Fruit fly (Drosophila melanogaster) whole organism, wandering third instar larva: ENCODE measurements around the gene CG16853.

ENCODE experiments used
- Abd-B ChIP-seq: fragments of >200 bp; optimal IDR thresholded peaks from 2 replicates; lab custom pipeline; 2017; ENCODE audit warnings: missing biosample characterization, missing genetic modification characterization
- CG32264 ChIP-seq: fragments of 200-800 bp; sonication (Bioruptor generic); optimal IDR thresholded peaks from 2 replicates; lab custom pipeline; 2016; ENCODE audit warnings: missing biosample characterization, missing genetic modification characterization
- CG9705 ChIP-seq: fragments of 200-800 bp; sonication (Bioruptor generic); optimal IDR thresholded peaks from 2 replicates; lab custom pipeline; 2018; ENCODE audit warnings: missing biosample characterization, mild to moderate bottlenecking, missing genetic modification characterization
- CrebA ChIP-seq: fragments of 200-800 bp; sonication (Bioruptor generic); optimal IDR thresholded peaks from 2 replicates; lab custom pipeline; 2016; ENCODE audit warnings: missing biosample characterization, mild to moderate bottlenecking, missing genetic modification characterization, borderline replicate concordance
- Dfd ChIP-seq: fragments of >200 bp; optimal IDR thresholded peaks from 2 replicates; lab custom pipeline; 2017; ENCODE audit warnings: missing biosample characterization, missing genetic modification characterization
- Dif ChIP-seq: fragments of 200-275, 200-300 bp; sonication (Bioruptor generic); optimal IDR thresholded peaks from 2 replicates; lab custom pipeline; 2018; ENCODE audit warnings: missing biosample characterization, missing genetic modification characterization; ENCODE audit not compliant: partially characterized antibody
- GATAd ChIP-seq: sonication (Bioruptor generic); optimal IDR thresholded peaks from 2 replicates; lab custom pipeline; 2016; ENCODE audit warnings: missing biosample characterization, missing genetic modification characterization
- HLH106 ChIP-seq: fragments of 200-800 bp; optimal IDR thresholded peaks from 3 replicates; lab custom pipeline; 2019; ENCODE audit warnings: missing biosample characterization, mild to moderate bottlenecking, missing genetic modification characterization, moderate library complexity
- Hnf4 ChIP-seq: fragments of 200-800 bp; sonication (Bioruptor generic); optimal IDR thresholded peaks from 2 replicates; lab custom pipeline; 2016; ENCODE audit warnings: missing biosample characterization, mild to moderate bottlenecking, missing genetic modification characterization
- Hr78 ChIP-seq: fragments of >200 bp; optimal IDR thresholded peaks from 2 replicates; lab custom pipeline; 2017; ENCODE audit warnings: missing biosample characterization, missing genetic modification characterization
- Hr83 ChIP-seq: fragments of 200-300 bp; sonication (Bioruptor generic); optimal IDR thresholded peaks from 2 replicates; lab custom pipeline; 2016; ENCODE audit warnings: missing biosample characterization, mild to moderate bottlenecking, missing genetic modification characterization, moderate library complexity; ENCODE audit not compliant: poor library complexity, severe bottlenecking
- Jra ChIP-seq: sonication (Bioruptor generic); optimal IDR thresholded peaks from 2 replicates; lab custom pipeline; 2016; ENCODE audit warnings: missing biosample characterization, missing genetic modification characterization
- Mio ChIP-seq: sonication (Bioruptor generic); optimal IDR thresholded peaks from 2 replicates; lab custom pipeline; 2016; ENCODE audit warnings: missing biosample characterization, missing genetic modification characterization
- Myc ChIP-seq: fragments of >200 bp; optimal IDR thresholded peaks from 2 replicates; lab custom pipeline; 2017
- N ChIP-seq: fragments of >200 bp; optimal IDR thresholded peaks from 2 replicates; lab custom pipeline; 2018; ENCODE audit warnings: missing biosample characterization, missing external identifiers, missing genetic modification characterization
- OdsH ChIP-seq: fragments of 200-800 bp; sonication (Bioruptor generic); optimal IDR thresholded peaks from 2 replicates; lab custom pipeline; 2016; ENCODE audit warnings: missing biosample characterization, mild to moderate bottlenecking, missing genetic modification characterization
- Rel ChIP-seq, 2 experiments: fragments of 200-800 bp; sonication (Bioruptor generic) in 1 of 2; optimal IDR thresholded peaks; 2 replicates in 1 of 2; 3 replicates in 1 of 2; lab custom pipeline; 2016 to 2019; ENCODE audit warnings: mild to moderate bottlenecking in 2 of 2, missing biosample characterization in 2 of 2, missing genetic modification characterization in 2 of 2, moderate library complexity in 1 of 2
- Sp1 ChIP-seq: fragments of 200-800 bp; sonication (Bioruptor generic); optimal IDR thresholded peaks from 3 replicates; lab custom pipeline; 2019; ENCODE audit warnings: missing biosample characterization, mild to moderate bottlenecking, missing genetic modification characterization, moderate library complexity
- Vsx2 ChIP-seq: fragments of 200-300, 225-300 bp; sonication (Bioruptor generic); optimal IDR thresholded peaks from 2 replicates; lab custom pipeline; 2018; ENCODE audit warnings: missing biosample characterization, missing genetic modification characterization; ENCODE audit not compliant: partially characterized antibody
- br ChIP-seq: fragments of 200-800 bp; sonication (Bioruptor generic); optimal IDR thresholded peaks from 2 replicates; lab custom pipeline; 2016; ENCODE audit warnings: missing biosample characterization, missing genetic modification characterization
- brk ChIP-seq: fragments of 200-800 bp; sonication (Bioruptor generic); optimal IDR thresholded peaks from 2 replicates; lab custom pipeline; 2016; ENCODE audit warnings: missing biosample characterization, mild to moderate bottlenecking, missing genetic modification characterization
- dl ChIP-seq, 2 experiments: fragments of 175-275, 200-275 bp in 1 of 2; fragments of 200-275 bp in 1 of 2; sonication (Bioruptor generic); optimal IDR thresholded peaks; lab custom pipeline; 2018; ENCODE audit warnings: mild to moderate bottlenecking in 2 of 2, missing biosample characterization in 2 of 2, missing genetic modification characterization in 2 of 2, moderate library complexity in 2 of 2; ENCODE audit not compliant: partially characterized antibody in 2 of 2, insufficient read depth in 1 of 2
- dmrt93B ChIP-seq: fragments of 200-800 bp; sonication (Bioruptor generic); optimal IDR thresholded peaks from 2 replicates; lab custom pipeline; 2018; ENCODE audit warnings: missing biosample characterization, mild to moderate bottlenecking, missing genetic modification characterization
- dsf ChIP-seq: sonication (Bioruptor generic); optimal IDR thresholded peaks from 2 replicates; lab custom pipeline; 2016; ENCODE audit warnings: missing biosample characterization, missing genetic modification characterization, borderline replicate concordance
- ey ChIP-seq: fragments of 200-800 bp; sonication (Bioruptor generic); optimal IDR thresholded peaks from 2 replicates; lab custom pipeline; 2016; ENCODE audit warnings: missing biosample characterization, missing genetic modification characterization
- foxo ChIP-seq, 2 experiments: fragments of 200-800 bp; sonication (Bioruptor generic); optimal IDR thresholded peaks; 2 replicates in 1 of 2; 3 replicates in 1 of 2; lab custom pipeline; 2016 to 2017; ENCODE audit warnings: missing biosample characterization in 2 of 2, missing genetic modification characterization in 2 of 2
- fru ChIP-seq: fragments of 200-800 bp; sonication (Bioruptor generic); optimal IDR thresholded peaks from 3 replicates; lab custom pipeline; 2016; ENCODE audit warnings: missing biosample characterization, mild to moderate bottlenecking, missing genetic modification characterization
- h ChIP-seq: fragments of 200-800 bp; sonication (Bioruptor generic); optimal IDR thresholded peaks from 3 replicates; lab custom pipeline; 2016; ENCODE audit warnings: missing biosample characterization, mild to moderate bottlenecking, missing genetic modification characterization
- jim ChIP-seq: fragments of 175-275, 200-325 bp; sonication (Bioruptor generic); optimal IDR thresholded peaks from 2 replicates; lab custom pipeline; 2016; ENCODE audit warnings: missing biosample characterization, mild to moderate bottlenecking, missing genetic modification characterization
- lola ChIP-seq: fragments of >200 bp; optimal IDR thresholded peaks from 2 replicates; lab custom pipeline; 2017; ENCODE audit warnings: missing biosample characterization, missing genetic modification characterization
- pan ChIP-seq: fragments of >200 bp; optimal IDR thresholded peaks from 2 replicates; lab custom pipeline; 2017
- psq ChIP-seq: fragments of 200-800 bp; sonication (Bioruptor generic); optimal IDR thresholded peaks from 3 replicates; lab custom pipeline; 2017; ENCODE audit warnings: missing biosample characterization, mild to moderate bottlenecking, missing genetic modification characterization, moderate library complexity
- rgr ChIP-seq: fragments of 200-800 bp; sonication (Bioruptor generic); optimal IDR thresholded peaks from 3 replicates; lab custom pipeline; 2016; ENCODE audit warnings: missing biosample characterization, mild to moderate bottlenecking, missing genetic modification characterization
- sage ChIP-seq: fragments of 200-800 bp; sonication (Bioruptor generic); optimal IDR thresholded peaks from 2 replicates; lab custom pipeline; 2016; ENCODE audit warnings: missing biosample characterization, mild to moderate bottlenecking, missing genetic modification characterization
- sv ChIP-seq: fragments of 200-800 bp; sonication (Bioruptor generic); optimal IDR thresholded peaks from 3 replicates; lab custom pipeline; 2016; ENCODE audit warnings: missing biosample characterization, missing genetic modification characterization
- tai ChIP-seq: sonication (Bioruptor generic); optimal IDR thresholded peaks from 2 replicates; lab custom pipeline; 2016; ENCODE audit warnings: missing biosample characterization, missing genetic modification characterization
- usp ChIP-seq: fragments of >200 bp; optimal IDR thresholded peaks from 2 replicates; lab custom pipeline; 2017; ENCODE audit warnings: missing biosample characterization, missing genetic modification characterization
- woc ChIP-seq: sonication (Bioruptor generic); optimal IDR thresholded peaks from 2 replicates; lab custom pipeline; 2016; ENCODE audit warnings: missing biosample characterization, mild to moderate bottlenecking, missing genetic modification characterization

Gene CG16853

DNA sequence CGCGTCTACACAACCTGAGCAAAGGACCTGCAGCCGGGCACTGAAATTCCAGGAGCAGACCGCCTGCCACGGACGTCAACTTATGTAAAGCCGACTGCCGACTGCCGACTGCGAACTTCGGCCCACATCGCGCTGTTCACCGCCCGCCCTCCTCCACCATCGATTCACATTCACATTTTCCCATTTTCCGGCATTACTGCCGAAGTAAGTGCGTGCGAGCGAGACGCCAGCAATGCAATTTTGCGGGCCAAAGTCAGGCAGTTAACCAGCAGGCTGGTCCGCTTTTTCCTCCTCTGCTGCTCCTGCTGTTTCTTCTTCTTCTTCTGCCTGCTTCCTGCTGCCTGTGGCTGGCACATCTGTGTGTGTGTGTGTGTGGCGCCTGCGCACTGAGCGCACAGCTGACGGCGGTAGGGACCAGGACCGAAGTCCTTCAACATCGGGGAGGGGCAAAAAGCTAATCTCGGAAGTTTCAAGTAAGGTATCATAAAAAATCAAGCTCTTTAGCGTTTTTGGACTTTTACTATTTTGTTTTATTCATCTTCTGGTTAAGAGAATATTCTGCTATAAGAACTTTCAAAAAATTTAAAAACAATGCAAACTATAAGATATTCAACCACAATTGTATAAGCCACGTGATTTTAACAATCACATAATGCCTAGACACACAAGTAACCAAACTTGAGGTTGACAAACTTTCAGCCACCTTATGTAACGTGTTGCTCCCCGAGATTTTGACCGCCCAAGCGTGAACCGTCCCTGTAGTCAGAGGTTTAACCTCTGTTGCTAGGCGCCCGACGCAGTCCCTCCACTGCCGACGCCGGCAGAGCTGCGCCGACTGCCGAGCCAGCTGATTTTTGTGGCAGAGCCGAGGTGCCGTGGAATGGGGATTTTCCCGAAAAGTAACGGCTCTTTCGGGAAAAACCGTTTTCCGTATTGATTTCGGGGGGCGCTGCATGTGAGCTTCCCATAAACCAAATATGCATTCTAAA lies 6.0 kb downstream of the CG16853 start (continued):
- TF ChIP-seq GATAd (no peak), usp (GFP tag; lab: Kevin White, UChicago) (no peak), Dfd (GFP tag; lab: Kevin White, UChicago) (no peak)

DNA sequence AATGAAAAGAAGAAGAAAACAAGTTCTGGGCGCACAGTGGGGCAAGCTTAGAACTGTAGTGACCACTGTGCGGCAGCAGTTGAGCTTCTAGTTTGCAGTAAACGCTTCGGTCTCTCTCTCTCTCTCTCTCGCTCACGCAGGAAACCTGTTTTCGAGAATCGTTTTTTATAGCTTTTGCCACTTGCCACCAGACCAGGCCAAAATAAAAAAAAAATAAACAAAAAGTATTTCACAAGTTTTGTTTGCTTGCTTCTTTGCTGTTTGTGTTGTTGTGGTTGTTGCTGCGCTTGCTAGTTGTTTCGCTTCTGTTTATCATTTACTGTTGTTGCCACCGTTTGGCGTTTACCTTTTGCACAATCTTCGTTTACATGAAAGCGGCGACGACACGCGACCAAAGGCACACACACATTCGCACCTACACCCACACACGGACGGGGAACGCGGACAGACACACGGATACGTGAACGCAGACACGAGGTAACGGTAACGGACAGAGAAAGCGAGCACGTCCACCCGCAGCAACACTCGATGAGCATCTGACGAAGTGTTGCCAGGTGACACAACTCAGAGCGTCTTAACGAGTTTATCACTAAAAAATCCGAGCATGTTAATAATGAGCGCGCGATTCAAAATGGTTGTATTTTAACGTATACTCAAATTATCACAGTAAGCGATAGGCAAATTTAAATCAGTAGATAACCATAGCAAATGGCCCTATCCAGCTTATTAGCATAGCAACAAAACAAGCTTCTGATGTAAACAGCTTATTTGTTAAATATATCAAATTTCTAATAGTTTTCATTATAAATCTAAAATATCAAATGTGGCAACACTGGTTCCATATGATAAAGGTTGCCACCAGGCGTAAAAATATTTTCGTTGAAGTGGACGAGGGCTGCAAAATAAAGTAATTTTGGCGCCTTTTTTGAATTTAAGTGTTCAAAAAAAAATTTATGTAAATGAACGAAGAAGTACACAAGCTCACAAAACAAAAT lies 7.0 kb downstream of the CG16853 start, which contains the start of gene B4:
B4 (minus strand) TSS at position 543 of the 995 bp plus-strand sequence.
- TF ChIP-seq ey = peak; percentile 7
- TF ChIP-seq dmrt93B (GFP tag; lab: Kevin White, UChicago) = no peak
- no peak for TF ChIP-seq Rel (GFP tag; optimal IDR thresholded peaks at IDR 0.05; lab: Kevin White, UChicago)
- peak; percentile 20 for TF ChIP-seq Rel (tag; optimal IDR thresholded peaks at IDR 0.05; lab: Kevin White, UChicago)
- TF ChIP-seq Mio (GFP tag; lab: Kevin White, UChicago) = no peak
- no peak for TF ChIP-seq sage (GFP tag; lab: Kevin White, UChicago)
- TF ChIP-seq Dif = peak; percentile 81
- no peak for TF ChIP-seq Myc (lab: Kevin White, UChicago)
- TF ChIP-seq OdsH (GFP tag; lab: Kevin White, UChicago) = no peak
- TF ChIP-seq Hr78 (GFP tag; lab: Kevin White, UChicago) = no peak
- TF ChIP-seq foxo (GFP tag; optimal IDR thresholded peaks at IDR 0.05; lab: Kevin White, UChicago) = peak in 1 of 2 experiments; percentile 1
- TF ChIP-seq rgr = peak; percentile 56
- no peak for TF ChIP-seq Abd-B (GFP tag; lab: Kevin White, UChicago)
- peak; percentile 54 for TF ChIP-seq psq (GFP tag; lab: Kevin White, UChicago)
- TF ChIP-seq dsf (GFP tag; lab: Kevin White, UChicago) = no peak
- peak; percentile 16 for TF ChIP-seq sv (GFP tag; lab: Kevin White, UChicago)
- TF ChIP-seq usp (GFP tag; lab: Kevin White, UChicago) = no peak
- TF ChIP-seq N (GFP tag; lab: Kevin White, UChicago) = no peak
- peak; percentile 20 for TF ChIP-seq br
- peak; percentile 93 for TF ChIP-seq h (GFP tag; lab: Kevin White, UChicago)
- no peak for TF ChIP-seq lola (GFP tag; lab: Kevin White, UChicago)
- no peak for TF ChIP-seq HLH106 (tag; lab: Kevin White, UChicago)
- TF ChIP-seq fru (GFP tag; lab: Kevin White, UChicago) = no peak
- peak; percentile 32 to 36 for TF ChIP-seq dl (GFP tag; optimal IDR thresholded peaks at IDR 0.05; lab: Kevin White, UChicago; ENCODE audit: insufficient read depth in 1 of 2, partially characterized antibody in 2 of 2)
- TF ChIP-seq Vsx2 = peak; percentile 61
- TF ChIP-seq Hr83 (GFP tag; lab: Kevin White, UChicago) = peak; percentile 87
- TF ChIP-seq jim = peak; percentile 72
- TF ChIP-seq Dfd (GFP tag; lab: Kevin White, UChicago) = no peak
- no peak for TF ChIP-seq CG32264 (GFP tag; lab: Kevin White, UChicago)
- peak; percentile 46 for TF ChIP-seq tai
- TF ChIP-seq pan (lab: Kevin White, UChicago) = no peak
- TF ChIP-seq Sp1 (GFP tag; lab: Kevin White, UChicago) = peak; percentile 30
- TF ChIP-seq Jra = peak; percentile 70
- TF ChIP-seq woc (GFP tag; lab: Kevin White, UChicago) = no peak
- TF ChIP-seq CG9705 (GFP tag; lab: Kevin White, UChicago) = no peak
- TF ChIP-seq Hnf4 (GFP tag; lab: Kevin White, UChicago) = peak; percentile 42
- no peak for TF ChIP-seq brk (GFP tag; lab: Kevin White, UChicago)
- TF ChIP-seq CrebA (GFP tag; lab: Kevin White, UChicago) = no peak
- TF ChIP-seq GATAd = no peak
